Worm (Caenorhabditis elegans) whole organism, L1 larva: Measurements from ENCODE around the gene C03B1.17.

Experiments used
- ceh-82 ChIP-seq, 3 experiments: fragments of 150-350 bp in 1 of 3; sonication (generic microtip) in 2 of 3; optimal IDR thresholded peaks; 2 replicates each; lab custom pipeline; 2014 to 2017; ENCODE audit warnings: missing biosample characterization in 3 of 3, missing genetic modification characterization in 3 of 3
- ces-1 ChIP-seq: fragments of 150-350 bp; optimal IDR thresholded peaks from 2 replicates; lab custom pipeline; 2014; ENCODE audit warnings: missing biosample characterization, missing genetic modification reagents, missing genetic modification characterization
- nhr-237 ChIP-seq: fragments of 150-350 bp; optimal IDR thresholded peaks from 2 replicates; lab custom pipeline; 2014; ENCODE audit warnings: missing biosample characterization, missing genetic modification characterization
- skn-1 ChIP-seq: fragments of 150-350 bp; optimal IDR thresholded peaks from 2 replicates; lab custom pipeline; 2014; ENCODE audit warnings: missing biosample characterization, missing genetic modification characterization
- zip-4 ChIP-seq: fragments of 200-800 bp; sonication (Bioruptor generic); optimal IDR thresholded peaks from 2 replicates; lab custom pipeline; 2018; ENCODE audit warnings: mild to moderate bottlenecking, missing genetic modification characterization, moderate library complexity, missing compliant biosample characterization

DNA sequence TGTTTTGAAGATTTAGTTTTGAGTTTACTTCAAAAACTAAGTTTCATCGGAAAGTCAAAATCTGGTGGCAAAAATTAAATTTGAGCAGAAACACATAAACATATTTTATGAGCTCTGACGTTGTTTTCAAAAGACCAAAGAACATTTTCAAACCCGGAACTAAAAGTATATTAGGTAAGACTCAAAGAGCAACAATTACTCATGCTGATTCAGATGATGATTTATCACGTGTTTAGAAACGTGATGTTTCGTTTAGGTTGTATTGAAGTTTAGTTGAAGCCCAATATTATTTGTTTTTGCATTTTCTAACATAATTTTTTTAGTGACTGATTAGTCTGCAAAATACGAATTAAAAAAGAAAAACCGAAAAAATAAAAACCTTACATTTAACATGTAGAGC is 19.7 kb upstream of the C03B1.17 start:
- TF ChIP-seq nhr-237 (tag; lab: Kevin White, UChicago) (no peak), skn-1 (tag; lab: Kevin White, UChicago) (no peak), ceh-82 (tag; optimal IDR thresholded peaks at IDR 0.05; lab: Kevin White, UChicago) (no peak), zip-4 (GFP tag; lab: Kevin White, UChicago) (no peak), ces-1 (GFP tag; lab: Kevin White, UChicago) (no peak)
